Worm (Caenorhabditis elegans): ENCODE results near the gene csa-1.
A peak's percentile ranks its signal among the peaks of the same experiment; 100 is the strongest.

Gene csa-1

DNA sequence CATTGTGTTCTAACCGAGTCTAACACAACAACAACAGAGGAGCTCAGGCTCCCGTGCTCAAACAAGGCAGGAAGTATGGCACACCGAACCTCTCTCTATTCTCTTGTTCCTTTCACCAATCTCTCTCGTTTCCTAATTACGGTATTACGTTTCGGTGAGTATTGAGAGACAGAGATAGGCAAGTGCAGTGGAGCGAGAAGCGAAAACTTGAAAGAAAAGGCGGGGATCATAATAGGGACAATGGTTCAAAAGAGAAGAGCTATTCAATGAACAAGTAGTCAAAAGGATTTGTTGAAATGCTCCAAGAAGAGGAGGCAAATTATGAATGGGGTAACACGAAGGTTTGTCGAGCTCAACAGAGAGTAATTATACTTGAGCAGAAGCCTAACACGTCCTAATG, 6.2 kb downstream of the csa-1 start:
- TF ChIP-seq lin-14 (GFP tag; optimal IDR thresholded peaks at IDR 0.05) (peak; percentile 21), nhr-47 (tag; optimal IDR thresholded peaks at IDR 0.05) (no peak), pqm-1 (tag; optimal IDR thresholded peaks at IDR 0.05) (no peak), blmp-1 (tag; optimal IDR thresholded peaks at IDR 0.05) (no peak)

DNA sequence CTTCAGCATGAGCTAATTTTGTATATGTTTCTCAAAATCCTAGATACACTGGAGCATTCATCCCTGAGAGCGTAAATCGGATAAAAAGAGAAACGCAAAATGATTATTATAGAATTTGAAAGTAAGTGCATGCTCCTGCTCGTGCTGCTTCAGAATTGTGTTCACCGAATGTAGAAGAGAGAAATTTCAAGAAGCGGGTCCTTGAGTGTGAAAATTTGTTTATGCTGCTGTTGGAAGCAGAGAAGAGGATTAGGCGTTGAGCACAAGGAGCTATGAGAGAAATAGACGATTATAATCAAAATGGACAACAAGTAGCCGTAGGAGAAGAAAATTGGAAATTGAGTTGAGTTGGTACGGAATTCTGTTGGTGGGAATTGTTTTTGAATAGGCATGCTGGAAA, 7.8 kb downstream of the csa-1 start:
- TF ChIP-seq nhr-90 (tag; optimal IDR thresholded peaks at IDR 0.05; ENCODE audit: poor library complexity) (no peak), dpl-1 (GFP tag; optimal IDR thresholded peaks at IDR 0.05) (no peak), ets-5 (GFP tag; IDR thresholded peaks at IDR 0.05) (no peak), sup-37 (GFP tag; optimal IDR thresholded peaks at IDR 0.05) (no peak), hlh-4 (tag; optimal IDR thresholded peaks at IDR 0.05) (no peak), zag-1 (tag; optimal IDR thresholded peaks at IDR 0.05) (no peak), aly-2 (tag; optimal IDR thresholded peaks at IDR 0.05) (no peak), nhr-71 (tag; optimal IDR thresholded peaks at IDR 0.05) (no peak), nhr-12 (tag; optimal IDR thresholded peaks at IDR 0.05) (no peak), fkh-10 (GFP tag; optimal IDR thresholded peaks at IDR 0.05) (peak; percentile 69), dsc-1 (tag; optimal IDR thresholded peaks at IDR 0.05) (no peak), lin-14 (GFP tag; optimal IDR thresholded peaks at IDR 0.05) (peak; percentile 57), unc-130 (tag; optimal IDR thresholded peaks at IDR 0.05) (no peak), isw-1 (GFP tag; IDR thresholded peaks at IDR 0.05) (no peak)

DNA sequence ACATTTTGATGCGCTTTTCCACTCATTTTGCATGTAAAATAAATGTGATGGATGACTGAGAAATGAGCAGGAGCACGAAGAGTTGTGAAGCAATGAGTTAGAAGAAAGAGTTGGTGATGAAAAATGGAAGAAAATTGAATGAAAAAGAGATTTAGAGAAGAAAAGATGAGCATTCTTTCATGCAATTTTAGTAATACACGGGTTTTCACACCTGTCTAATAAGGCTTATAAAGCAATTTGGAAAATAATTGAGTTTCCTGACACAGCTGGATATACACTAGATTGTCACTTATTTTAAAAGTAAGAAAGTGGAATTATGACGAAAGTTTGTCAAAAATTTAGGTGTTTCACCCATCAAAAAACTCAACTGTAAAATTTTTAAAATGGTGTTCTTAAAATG, 8.7 kb downstream of the csa-1 start:
- TF ChIP-seq lin-14 (GFP tag; optimal IDR thresholded peaks at IDR 0.05) (peak; percentile 26), ceh-8 (GFP tag; optimal IDR thresholded peaks at IDR 0.05) (peak; percentile 43), dsc-1 (tag; optimal IDR thresholded peaks at IDR 0.05) (no peak), fkh-8 (tag; optimal IDR thresholded peaks at IDR 0.05) (peak; percentile 27)

DNA sequence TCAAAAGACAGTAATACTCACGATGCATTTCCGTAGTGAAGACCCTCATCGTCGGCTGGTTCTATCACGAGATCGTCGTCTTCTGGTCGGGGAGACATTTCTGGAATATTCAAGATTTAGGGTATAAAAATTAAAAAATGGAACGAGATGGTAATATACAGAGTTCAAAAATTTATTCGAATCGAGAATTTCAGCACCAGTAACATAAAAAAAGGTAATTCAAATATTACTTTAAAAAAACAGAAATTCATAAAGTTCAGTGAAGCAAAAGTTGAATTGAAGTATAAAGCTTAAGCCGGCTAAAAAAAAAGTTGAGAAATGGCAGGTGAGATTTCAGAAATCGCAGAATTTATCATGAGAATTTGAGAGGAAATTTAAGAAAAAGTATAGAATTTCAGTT, 9.3 kb downstream of the csa-1 start, which contains the start of gene cam-1:
cam-1 (minus strand) TSS at position 101 of the 400 bp plus-strand sequence.
- TF ChIP-seq xbp-1 (tag; optimal IDR thresholded peaks at IDR 0.05) = no peak
- no peak for TF ChIP-seq egl-13 (tag; optimal IDR thresholded peaks at IDR 0.05)
- TF ChIP-seq elt-2 (tag; optimal IDR thresholded peaks at IDR 0.05) = no peak
- TF ChIP-seq nhr-77 (tag; optimal IDR thresholded peaks at IDR 0.05) = no peak
- TF ChIP-seq mdl-1 (tag; optimal IDR thresholded peaks at IDR 0.05) = no peak
- TF ChIP-seq nhr-90 (tag; optimal IDR thresholded peaks at IDR 0.05; ENCODE audit: poor library complexity) = no peak
- no peak for TF ChIP-seq nhr-20 (tag; optimal IDR thresholded peaks at IDR 0.05)

DNA sequence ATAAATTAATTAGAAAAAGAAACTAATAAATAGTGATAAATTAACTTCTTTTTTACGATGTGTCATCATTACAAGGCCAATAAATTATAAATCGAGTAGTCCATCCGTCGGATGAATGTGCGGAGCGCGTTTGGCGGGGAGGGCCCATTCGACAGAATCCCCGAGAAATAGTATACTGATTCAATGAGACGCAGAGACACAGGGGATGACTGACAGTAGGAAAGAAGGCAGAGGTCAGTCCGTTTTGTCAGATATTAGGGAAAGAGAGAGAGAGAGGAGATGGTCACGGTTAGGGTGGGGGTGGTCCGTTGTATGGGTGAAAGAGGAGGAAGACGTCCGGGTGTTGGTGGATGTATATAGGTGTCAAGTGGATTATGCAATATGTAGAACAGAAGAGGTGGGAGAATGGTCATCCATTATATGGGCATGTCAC, 10.9 kb downstream of the csa-1 start:
- TF ChIP-seq rnt-1 (tag; optimal IDR thresholded peaks at IDR 0.05) (peak; percentile 37), jun-1 (tag; optimal IDR thresholded peaks at IDR 0.05) (no peak), ztf-11 (tag; optimal IDR thresholded peaks at IDR 0.05) (peak in 1 of 2 experiments; percentile 6), lin-15B (tag; optimal IDR thresholded peaks at IDR 0.05) (no peak), lin-14 (GFP tag; optimal IDR thresholded peaks at IDR 0.05) (peak; percentile 22)

DNA sequence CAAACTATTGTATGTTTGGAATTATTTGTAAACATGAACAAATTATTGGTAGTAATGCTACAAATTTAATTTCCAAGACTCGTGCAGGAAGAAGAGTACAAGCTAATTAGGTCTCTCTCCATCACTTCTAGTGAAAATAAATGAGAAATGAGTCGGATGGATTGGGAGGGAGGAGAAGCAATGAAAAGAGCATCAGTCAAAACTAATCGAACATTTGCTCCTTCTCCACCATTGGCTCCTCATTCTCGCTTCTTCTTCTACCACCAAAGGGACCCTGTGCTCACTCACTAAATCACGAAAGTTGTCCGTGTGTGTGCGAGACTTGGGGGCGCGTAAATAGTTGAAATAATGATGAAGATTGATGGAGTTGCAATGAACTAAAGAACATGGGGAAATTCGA, 12.7 kb downstream of the csa-1 start:
- TF ChIP-seq ceh-8 (GFP tag; optimal IDR thresholded peaks at IDR 0.05) (no peak), lsy-2 (tag; optimal IDR thresholded peaks at IDR 0.05) (peak in 1 of 2 experiments; percentile 27), dsc-1 (tag; optimal IDR thresholded peaks at IDR 0.05) (peak; percentile 66), unc-130 (tag; optimal IDR thresholded peaks at IDR 0.05) (peak; percentile 42), efl-1 (optimal IDR thresholded peaks at IDR 0.05) (no peak), efl-1 (GFP tag; optimal IDR thresholded peaks at IDR 0.05 in 1 of 2) (peak in 1 of 2 experiments; percentile 20), rnt-1 (tag; optimal IDR thresholded peaks at IDR 0.05) (peak; percentile 70), fkh-4 (tag; optimal IDR thresholded peaks at IDR 0.05; ENCODE audit: borderline replicate concordance) (peak; percentile 9), lin-14 (GFP tag; optimal IDR thresholded peaks at IDR 0.05) (peak; percentile 78), lin-39 (tag; optimal IDR thresholded peaks at IDR 0.05) (peak; percentile 60), nhr-71 (tag; optimal IDR thresholded peaks at IDR 0.05) (peak; percentile 47), F16B12.6 (tag; optimal IDR thresholded peaks at IDR 0.05) (no peak)

Data from whole organism, L1 larva.